Worm (Caenorhabditis elegans) whole organism, dauer: Measurements from ENCODE around the gene zip-6.
"Not testable (repeated sequence)": the region's sequence is repeated elsewhere in the genome, so short reads cannot be mapped to it uniquely, and the experiment has no call there.

Experiments
- unc-62 ChIP-seq: sonication (generic microtip); optimal IDR thresholded peaks from 2 replicates; lab custom pipeline; 2017; ENCODE audit warnings: missing biosample characterization, missing genetic modification reagents, missing genetic modification characterization

zip-6 gene

DNA sequence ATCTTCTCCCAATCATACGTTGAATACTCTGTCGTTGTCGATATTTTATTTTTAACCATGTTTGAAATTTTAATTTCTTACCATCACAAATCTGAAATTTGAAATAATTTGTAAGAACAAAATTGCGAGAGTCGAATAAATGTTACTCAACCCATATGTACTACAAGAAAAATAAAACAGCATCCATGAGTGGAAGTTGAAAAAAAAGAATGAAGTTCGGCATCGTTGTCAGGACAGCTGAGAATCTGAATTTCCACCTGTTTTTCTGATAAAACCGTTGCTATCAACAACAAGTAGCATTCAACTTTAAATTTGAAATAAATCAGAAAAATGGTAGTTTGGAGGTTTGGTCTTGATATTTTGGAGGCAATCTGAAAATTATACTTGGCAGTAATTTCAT is 5.9 kb upstream of the zip-6 start, which contains the start of gene C29F4.3:
C29F4.3 (minus strand) TSS at position 101 of the 400 bp plus-strand sequence.
- TF ChIP-seq unc-62 (GFP tag; lab: Kevin White, UChicago), result no peak

DNA sequence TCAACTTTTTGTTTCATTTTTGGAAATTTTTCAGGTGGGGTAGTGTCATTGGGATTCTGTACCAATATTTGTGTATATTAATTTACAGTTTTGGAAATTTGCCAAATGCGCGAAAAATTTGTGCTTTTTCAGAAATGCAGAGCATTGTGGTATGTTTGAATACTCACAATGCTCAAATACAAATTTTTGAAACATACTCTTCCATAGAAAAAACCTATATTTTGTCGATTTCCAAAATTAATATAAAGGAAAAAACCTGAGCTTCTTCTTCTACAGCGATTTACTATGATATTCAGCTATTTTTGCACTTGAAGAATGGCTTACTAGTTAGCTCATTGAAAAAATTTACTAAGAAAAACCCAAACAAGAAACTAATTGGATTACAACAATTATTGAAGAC is 5.0 kb downstream of the zip-6 start:
- no peak for TF ChIP-seq unc-62 (GFP tag; lab: Kevin White, UChicago)

DNA sequence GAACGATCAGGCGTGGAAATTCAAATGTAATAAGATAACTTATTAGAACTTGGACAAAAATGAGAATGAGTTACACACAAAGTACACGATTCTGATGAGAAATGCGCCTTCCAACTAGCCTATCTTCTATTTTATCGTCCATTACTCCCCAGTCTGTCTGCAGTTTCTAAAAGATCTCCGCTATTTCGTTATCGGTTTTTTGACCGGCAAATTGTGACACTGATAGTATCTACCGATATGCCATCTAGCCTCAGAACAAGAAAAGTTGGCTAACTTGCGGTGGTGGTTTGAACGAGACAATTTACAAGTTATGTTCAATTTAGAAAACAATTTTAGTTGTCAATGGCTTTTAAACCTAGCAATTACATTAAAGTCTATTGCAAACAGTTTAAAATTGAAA is 6.4 kb downstream of the zip-6 start:
- no peak for TF ChIP-seq unc-62 (GFP tag; lab: Kevin White, UChicago)

ce11 chrIV:11210781-11211256 is 7.1 kb downstream of the zip-6 start, which contains the start of gene adk-1:
TSS of gene adk-1 (minus strand) at chrIV:11210831.
- TF ChIP-seq unc-62 (GFP tag; lab: Kevin White, UChicago), result no peak

- no peak for TF ChIP-seq unc-62 (GFP tag; lab: Kevin White, UChicago)
Measured at ce11 chrIV:11207186-11207585, 10.8 kb downstream of the zip-6 start, which contains the start of gene R07H5.9. TSS of gene R07H5.9 (plus strand) at chrIV:11207486.

- not testable (repeated sequence) for TF ChIP-seq unc-62 (GFP tag; lab: Kevin White, UChicago)
Measured at ce11 chrIV:11202389-11202788, 15.5 kb downstream of the zip-6 start, which contains the start of gene R07H5.11. TSS of gene R07H5.11 (plus strand) at chrIV:11202768.

DNA sequence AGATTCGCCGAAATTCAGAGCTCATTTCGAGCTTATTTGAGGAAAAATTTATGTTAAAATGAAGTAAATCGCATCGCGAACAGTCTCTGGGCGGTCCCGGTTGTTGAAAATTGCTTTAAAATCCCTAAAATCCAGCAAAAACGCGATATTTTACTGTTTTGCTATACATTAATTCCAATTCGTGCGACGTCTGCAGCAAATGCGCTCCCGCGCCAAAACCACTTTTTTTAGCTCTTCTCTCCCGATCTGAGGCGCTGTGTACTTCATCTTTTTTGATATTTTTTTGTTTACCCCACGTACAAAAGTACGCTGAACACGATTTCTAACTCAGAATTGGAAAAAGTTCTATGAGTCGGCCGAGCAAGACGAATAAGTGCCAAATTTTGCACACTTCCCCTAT is 19.0 kb downstream of the zip-6 start, which contains the start of gene R07H5.16:
R07H5.16 (plus strand) TSS at position 348 of the 400 bp plus-strand sequence.
- TF ChIP-seq unc-62 (GFP tag; lab: Kevin White, UChicago), result not testable (repeated sequence)

DNA sequence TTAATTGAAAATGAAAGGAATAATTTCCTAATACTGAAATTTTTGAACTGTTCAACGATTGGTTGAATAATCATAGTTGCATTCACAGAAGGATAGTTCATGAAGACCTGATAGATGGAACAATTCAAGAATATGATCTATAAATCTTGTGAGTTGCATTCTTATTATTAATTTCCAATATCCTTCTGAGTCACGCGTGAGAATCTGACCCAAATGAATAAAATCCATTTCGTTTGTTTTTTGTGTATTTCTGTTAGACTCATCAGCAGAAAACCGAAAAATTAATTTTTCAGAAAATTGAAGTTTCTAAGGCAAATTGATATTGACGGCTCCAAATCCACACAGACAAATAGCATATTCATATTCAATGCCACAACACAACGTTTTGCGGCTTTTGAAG is 28.5 kb downstream of the zip-6 start, which contains the start of gene fbxb-79:
fbxb-79 (minus strand) TSS at position 101 of the 400 bp plus-strand sequence.
- no peak for TF ChIP-seq unc-62 (GFP tag; lab: Kevin White, UChicago)

DNA sequence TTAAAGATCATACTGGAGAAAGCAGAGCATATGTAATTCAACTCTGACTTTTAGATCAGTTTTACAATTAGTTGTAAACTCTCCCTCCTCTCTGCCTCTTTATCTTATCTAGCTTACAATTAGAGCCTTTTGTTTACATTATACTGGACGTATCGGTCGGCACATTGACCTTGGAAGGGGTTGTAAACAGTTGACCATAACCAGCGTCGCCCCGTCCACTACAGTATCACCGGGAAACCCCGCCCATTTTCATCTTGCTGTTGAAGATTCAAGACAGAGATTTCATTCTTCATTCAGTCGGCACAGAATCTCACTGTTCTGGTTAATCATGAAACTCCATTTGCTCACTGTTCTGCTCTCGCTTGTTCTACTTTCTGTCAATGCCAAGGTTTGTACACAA is 31.2 kb downstream of the zip-6 start, which contains the start of gene sdz-27:
sdz-27 (plus strand) TSS at position 301 of the 400 bp plus-strand sequence.
- no peak for TF ChIP-seq unc-62 (GFP tag; lab: Kevin White, UChicago)

ce11 chrIV:11183991-11184390 is 33.9 kb downstream of the zip-6 start, which contains the start of gene nuaf-3:
TSS of gene nuaf-3 (plus strand) at chrIV:11184291.
- TF ChIP-seq unc-62 (GFP tag; lab: Kevin White, UChicago), result no peak

DNA sequence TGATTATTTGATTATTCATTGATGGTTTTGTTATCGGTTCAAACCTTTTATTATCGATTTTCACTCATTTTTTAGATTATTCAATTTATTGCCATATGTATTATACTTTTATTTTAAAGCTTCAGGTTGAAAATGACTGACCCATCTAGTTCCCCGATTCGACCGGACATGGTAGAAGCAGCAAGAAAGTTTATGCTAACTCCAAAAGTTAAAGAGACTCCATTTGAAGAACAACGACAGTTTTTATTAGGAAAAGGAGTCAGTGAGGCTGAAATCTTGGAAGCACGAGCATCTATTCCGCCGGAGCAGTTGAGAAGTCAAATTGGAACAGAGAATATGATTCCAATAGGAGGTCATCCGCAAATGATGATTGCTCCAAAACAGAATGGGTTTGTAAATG is 34.9 kb downstream of the zip-6 start, which contains the start of gene prx-14:
prx-14 (plus strand) TSS at position 120 of the 400 bp plus-strand sequence.
- TF ChIP-seq unc-62 (GFP tag; lab: Kevin White, UChicago), result no peak

DNA sequence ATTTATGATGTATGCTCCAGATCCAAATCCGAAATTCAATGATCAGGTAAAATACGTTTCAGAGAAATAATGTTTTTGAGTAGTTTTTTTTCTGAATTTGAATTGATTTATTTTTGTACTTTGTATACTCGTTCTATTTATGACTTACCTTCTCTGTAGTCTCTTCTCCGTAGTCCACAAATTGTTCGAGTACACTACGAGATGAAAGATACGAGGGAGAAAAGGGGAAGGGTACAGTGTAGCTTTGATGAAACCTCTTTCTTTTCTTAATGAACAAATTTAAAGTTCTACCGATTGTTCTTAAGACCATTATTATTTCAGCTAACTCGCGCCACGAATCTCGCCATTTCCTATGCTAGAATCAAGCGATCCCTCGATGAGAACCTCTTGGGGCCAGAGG is 37.9 kb downstream of the zip-6 start:
- no peak for TF ChIP-seq unc-62 (GFP tag; lab: Kevin White, UChicago)

- not testable (repeated sequence) for TF ChIP-seq unc-62 (GFP tag; lab: Kevin White, UChicago)
Measured at ce11 chrIV:11179123-11179740, 38.7 kb downstream of the zip-6 start, which contains the start of gene cpt-2. TSS of gene cpt-2 (plus strand) at chrIV:11179645.

DNA sequence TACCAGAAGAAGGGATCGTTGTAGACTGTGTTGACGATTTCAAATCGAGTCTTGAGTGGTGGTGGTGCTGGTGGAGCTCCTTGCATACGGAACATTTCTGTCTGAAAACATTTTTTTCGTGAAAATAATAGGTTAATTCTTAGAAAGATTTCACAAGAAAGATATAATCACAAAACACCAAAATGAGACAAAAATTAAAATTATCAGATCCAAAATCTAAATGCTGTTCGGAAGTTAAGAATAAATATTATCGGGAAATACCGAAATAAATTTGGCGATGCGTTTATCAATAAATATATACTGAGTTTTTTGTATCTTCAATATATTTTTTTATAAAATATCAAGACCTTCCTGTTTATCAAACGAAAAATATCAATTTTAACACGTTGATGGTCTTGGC is 39.4 kb downstream of the zip-6 start, which contains the start of gene C08F8.9:
C08F8.9 (minus strand) TSS at position 101 of the 400 bp plus-strand sequence.
- TF ChIP-seq unc-62 (GFP tag; lab: Kevin White, UChicago), result no peak

DNA sequence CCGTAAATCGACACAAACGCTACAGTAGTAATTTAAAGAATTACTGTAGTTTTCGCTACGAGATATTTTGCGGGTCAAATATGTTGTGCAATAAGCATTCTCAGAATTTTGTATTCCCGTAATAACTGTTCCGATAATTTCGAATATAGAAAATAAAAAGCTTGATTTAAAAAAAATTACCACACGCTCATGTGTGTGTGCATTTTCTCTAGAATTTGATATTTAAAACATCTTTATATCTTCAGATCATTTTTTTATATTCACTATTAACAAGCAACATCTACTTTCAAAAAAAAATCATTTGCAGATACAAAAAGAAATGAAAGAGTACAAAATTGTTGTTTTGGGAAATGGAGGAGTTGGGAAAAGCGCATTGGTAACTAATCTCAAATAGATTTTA is 41.0 kb downstream of the zip-6 start, which contains the start of gene rap-3:
rap-3 (plus strand) TSS at position 301 of the 400 bp plus-strand sequence.
- TF ChIP-seq unc-62 (GFP tag; lab: Kevin White, UChicago), result no peak

DNA sequence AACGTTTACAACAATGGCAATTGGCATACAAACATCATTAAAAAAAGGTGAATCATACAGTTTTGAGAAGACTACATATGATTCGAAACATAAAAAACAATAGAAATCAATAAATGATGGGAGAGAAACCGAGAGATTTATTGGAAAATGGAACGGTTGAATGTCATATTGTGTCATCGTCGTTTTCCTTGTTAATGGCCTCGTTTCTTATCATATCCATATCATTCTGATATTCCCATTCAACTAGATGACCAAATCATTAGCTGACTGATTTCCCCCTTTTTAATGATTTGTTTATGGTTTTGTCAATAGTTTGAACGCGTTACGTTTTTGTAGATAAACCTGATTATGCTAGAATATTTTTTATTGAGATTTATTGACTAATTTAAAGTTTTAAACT is 43.2 kb downstream of the zip-6 start:
- no peak for TF ChIP-seq unc-62 (GFP tag; lab: Kevin White, UChicago)
